Fruit fly (Drosophila melanogaster) whole organism, embryonic: ENCODE results near the gene CG42488.

ENCODE experiments used
- Abd-B ChIP-seq: fragments of 200-800 bp; sonication (Bioruptor generic); optimal IDR thresholded peaks from 2 replicates; lab custom pipeline; 2018; ENCODE audit warnings: missing biosample characterization, mild to moderate bottlenecking, missing genetic modification characterization, moderate library complexity
- Aef1 ChIP-seq: fragments of 200-800 bp; sonication (Bioruptor generic); IDR thresholded peaks from 3 replicates; pipeline ENCODE4 v1.3.6; 2022; ENCODE audit warnings: missing biosample characterization, missing genetic modification characterization
- Atf-2 ChIP-seq: fragments of 200-800 bp; sonication (Bioruptor generic); optimal IDR thresholded peaks from 2 replicates; lab custom pipeline; 2016; ENCODE audit warnings: missing biosample characterization, missing genetic modification characterization
- Bdp1 ChIP-seq: fragments of 200-800 bp; sonication (Bioruptor generic); optimal IDR thresholded peaks from 3 replicates; lab custom pipeline; 2016; ENCODE audit warnings: missing biosample characterization, missing genetic modification characterization
- CG10431 ChIP-seq: fragments of 200-800 bp; sonication (Bioruptor generic); optimal IDR thresholded peaks from 3 replicates; lab custom pipeline; 2018; ENCODE audit warnings: missing biosample characterization, mild to moderate bottlenecking, missing genetic modification characterization
- CG10543 ChIP-seq: fragments of 200-800 bp; sonication (Bioruptor generic); optimal IDR thresholded peaks from 3 replicates; lab custom pipeline; 2017; ENCODE audit warnings: missing biosample characterization, mild to moderate bottlenecking, missing genetic modification characterization, moderate library complexity
- CG10654 ChIP-seq: fragments of 200-800 bp; sonication (Bioruptor generic); optimal IDR thresholded peaks from 2 replicates; lab custom pipeline; 2016; ENCODE audit warnings: missing biosample characterization, missing genetic modification characterization
- CG11456 ChIP-seq: fragments of 200-800 bp; sonication (Bioruptor generic); IDR thresholded peaks from 3 replicates; pipeline ENCODE4 v1.3.6; 2022; ENCODE audit warnings: missing biosample characterization, missing genetic modification characterization
- CG11695 ChIP-seq: fragments of 200-800 bp; sonication (Bioruptor generic); IDR thresholded peaks from 3 replicates; pipeline ENCODE4 v1.3.6; 2022; ENCODE audit warnings: missing biosample characterization, missing genetic modification characterization
- CG14667 ChIP-seq: fragments of 200-800 bp; sonication (Bioruptor generic); IDR thresholded peaks from 2 replicates; pipeline ENCODE4 v1.3.6; 2022; ENCODE audit warnings: missing biosample characterization, missing genetic modification characterization
- CG17802 ChIP-seq: fragments of 200-800 bp; sonication (Bioruptor generic); optimal IDR thresholded peaks from 2 replicates; lab custom pipeline; 2018; ENCODE audit warnings: missing biosample characterization, mild to moderate bottlenecking, missing genetic modification characterization, moderate library complexity
- CG18262 ChIP-seq: fragments of 200-800 bp; optimal IDR thresholded peaks from 3 replicates; lab custom pipeline; 2019; ENCODE audit warnings: missing biosample characterization, mild to moderate bottlenecking, missing genetic modification characterization, moderate library complexity
- CG2129 ChIP-seq: fragments of 200-800 bp; sonication (Bioruptor generic); IDR thresholded peaks from 2 replicates; pipeline ENCODE4 v1.3.6; 2022; ENCODE audit warnings: missing biosample characterization, missing genetic modification characterization; ENCODE audit not compliant: partially characterized antibody
- CG31441 ChIP-seq: fragments of 200-800 bp; sonication (Bioruptor generic); IDR thresholded peaks from 2 replicates; pipeline ENCODE4 v1.3.6; 2022; ENCODE audit warnings: missing biosample characterization, missing genetic modification characterization
- CG32767 ChIP-seq: fragments of 200-800 bp; sonication (Bioruptor generic); IDR thresholded peaks from 2 replicates; pipeline ENCODE4 v1.3.6; 2022; ENCODE audit warnings: missing biosample characterization, missing genetic modification characterization
- CG43689 ChIP-seq: fragments of 200-800 bp; sonication (Bioruptor generic); IDR thresholded peaks from 2 replicates; pipeline ENCODE4 v1.3.6; 2022; ENCODE audit warnings: missing biosample characterization, missing genetic modification characterization
- CG4424 ChIP-seq: fragments of 200-800 bp; sonication (Bioruptor generic); optimal IDR thresholded peaks from 3 replicates; lab custom pipeline; 2016; ENCODE audit warnings: missing biosample characterization, missing genetic modification characterization
- CG5180 ChIP-seq: fragments of 200-800 bp; sonication (Bioruptor generic); optimal IDR thresholded peaks from 3 replicates; lab custom pipeline; 2017; ENCODE audit warnings: missing biosample characterization, missing genetic modification characterization, mild to moderate bottlenecking, moderate library complexity, missing genetic modification reagents
- CG6689 ChIP-seq: fragments of 200-800 bp; sonication (Bioruptor generic); IDR thresholded peaks from 2 replicates; pipeline ENCODE4 v1.3.6; 2022; ENCODE audit warnings: missing biosample characterization, missing genetic modification characterization
- CG8478 ChIP-seq: fragments of >200 bp; optimal IDR thresholded peaks from 2 replicates; lab custom pipeline; 2018
- Elba2 ChIP-seq: fragments of 200-800 bp; sonication (Bioruptor generic); optimal IDR thresholded peaks from 3 replicates; lab custom pipeline; 2016; ENCODE audit warnings: missing biosample characterization, missing genetic modification characterization
- H2.0 ChIP-seq: fragments of 200-800 bp; sonication (Bioruptor generic); IDR thresholded peaks from 2 replicates; pipeline ENCODE4 v1.3.6; 2022; ENCODE audit warnings: missing biosample characterization, missing genetic modification characterization
- Hr39 ChIP-seq: fragments of >200 bp; optimal IDR thresholded peaks from 2 replicates; lab custom pipeline; 2017
- Hr51 ChIP-seq, 2 experiments: fragments of 200-800 bp; sonication (Bioruptor generic); optimal IDR thresholded peaks; 2 replicates in 1 of 2; 3 replicates in 1 of 2; lab custom pipeline; 2016 to 2018; ENCODE audit warnings: missing biosample characterization in 2 of 2, missing genetic modification characterization in 2 of 2, mild to moderate bottlenecking in 1 of 2, moderate library complexity in 1 of 2
- Hr78 ChIP-seq, 2 experiments: fragments of 200-800 bp in 1 of 2; fragments of >200 bp in 1 of 2; sonication (Bioruptor generic) in 1 of 2; optimal IDR thresholded peaks; 2 replicates each; lab custom pipeline; 2017 to 2019; ENCODE audit warnings: missing biosample characterization in 2 of 2, missing genetic modification characterization in 2 of 2, mild to moderate bottlenecking in 1 of 2, moderate library complexity in 1 of 2
- MBD-R2 ChIP-seq: fragments of 200-800 bp; sonication (Bioruptor generic); IDR thresholded peaks from 2 replicates; pipeline ENCODE4 v1.3.6; 2022; ENCODE audit warnings: missing biosample characterization, missing genetic modification characterization
- MESR4 ChIP-seq: fragments of 200-800 bp; sonication (Bioruptor generic); optimal IDR thresholded peaks from 2 replicates; lab custom pipeline; 2018; ENCODE audit warnings: missing biosample characterization, mild to moderate bottlenecking, missing genetic modification characterization, moderate library complexity
- Myb ChIP-seq: fragments of 200-800 bp; sonication (Bioruptor generic); optimal IDR thresholded peaks from 2 replicates; lab custom pipeline; 2016; ENCODE audit warnings: missing biosample characterization, missing genetic modification characterization
- PHDP ChIP-seq: fragments of 200-800 bp; sonication (Bioruptor generic); optimal IDR thresholded peaks from 3 replicates; lab custom pipeline; 2018; ENCODE audit warnings: missing biosample characterization, mild to moderate bottlenecking, missing genetic modification characterization, moderate library complexity
- Trl ChIP-seq, 3 experiments: fragments of >200 bp in 2 of 3; fragments of 200-800 bp in 1 of 3; sonication (Bioruptor generic) in 1 of 3; optimal IDR thresholded peaks; 2 replicates in 1 of 3; 3 replicates in 2 of 3; lab custom pipeline; 2016 to 2017; ENCODE audit warnings: missing biosample characterization in 1 of 3, missing genetic modification characterization in 1 of 3
- Usf ChIP-seq: fragments of 200-800 bp; sonication (Bioruptor generic); optimal IDR thresholded peaks from 2 replicates; lab custom pipeline; 2017; ENCODE audit warnings: missing genotype, missing biosample characterization, missing genetic modification characterization
- Vsx1 ChIP-seq: fragments of 200-800 bp; sonication (Bioruptor generic); optimal IDR thresholded peaks from 2 replicates; lab custom pipeline; 2017; ENCODE audit warnings: missing biosample characterization, mild to moderate bottlenecking, missing genetic modification characterization, missing genetic modification reagents
- Xrp1 ChIP-seq: fragments of 200-800 bp; sonication (Bioruptor generic); IDR thresholded peaks from 2 replicates; pipeline ENCODE4 v1.3.6; 2022; ENCODE audit warnings: missing biosample characterization, missing genetic modification characterization
- YL-1 ChIP-seq: fragments of 200-800 bp; sonication (Bioruptor generic); optimal IDR thresholded peaks from 3 replicates; lab custom pipeline; 2017; ENCODE audit warnings: missing biosample characterization, mild to moderate bottlenecking, missing genetic modification characterization
- caup ChIP-seq: fragments of 200-800 bp; sonication (Bioruptor generic); optimal IDR thresholded peaks from 3 replicates; lab custom pipeline; 2017; ENCODE audit warnings: missing biosample characterization, mild to moderate bottlenecking, missing genetic modification characterization, moderate library complexity; ENCODE audit not compliant: severe bottlenecking
- chif ChIP-seq, 2 experiments: fragments of 200-800 bp; sonication (Bioruptor generic); optimal IDR thresholded peaks; 3 replicates each; lab custom pipeline; 2016; ENCODE audit warnings: missing biosample characterization in 2 of 2, missing genetic modification characterization in 2 of 2
- dmrt11E ChIP-seq: fragments of 200-800 bp; sonication (Bioruptor generic); optimal IDR thresholded peaks from 3 replicates; lab custom pipeline; 2018; ENCODE audit warnings: missing biosample characterization, mild to moderate bottlenecking, missing genetic modification characterization, moderate library complexity
- ftz-f1 ChIP-seq: fragments of 200-800 bp; sonication (Bioruptor generic); optimal IDR thresholded peaks from 2 replicates; lab custom pipeline; 2016; ENCODE audit warnings: missing biosample characterization, missing genetic modification characterization
- h ChIP-seq: fragments of >200 bp; optimal IDR thresholded peaks from 2 replicates; lab custom pipeline; 2017
- jigr1 ChIP-seq: fragments of 200-800 bp; sonication (Bioruptor generic); IDR thresholded peaks from 3 replicates; pipeline ENCODE4 v1.3.6; 2022; ENCODE audit warnings: missing biosample characterization, missing genetic modification characterization
- luna ChIP-seq: fragments of 200-800 bp; sonication (Bioruptor generic); optimal IDR thresholded peaks from 2 replicates; lab custom pipeline; 2016; ENCODE audit warnings: missing biosample characterization, missing genetic modification characterization
- maf-S ChIP-seq: fragments of 200-800 bp; sonication (Bioruptor generic); optimal IDR thresholded peaks from 2 replicates; lab custom pipeline; 2016; ENCODE audit warnings: missing biosample characterization, missing genetic modification characterization
- nerfin-1 ChIP-seq: fragments of 200-800 bp; sonication (Bioruptor generic); optimal IDR thresholded peaks from 3 replicates; lab custom pipeline; 2019; ENCODE audit warnings: missing biosample characterization, mild to moderate bottlenecking, missing genetic modification characterization, moderate library complexity
- onecut ChIP-seq: fragments of 200-800 bp; sonication (Bioruptor generic); IDR thresholded peaks from 2 replicates; pipeline ENCODE4 v1.3.6; 2022; ENCODE audit warnings: missing biosample characterization, missing genetic modification characterization
- phol ChIP-seq: fragments of 200-800 bp; sonication (Bioruptor generic); optimal IDR thresholded peaks from 3 replicates; lab custom pipeline; 2018; ENCODE audit warnings: missing biosample characterization, mild to moderate bottlenecking, missing genetic modification characterization, moderate library complexity
- pros ChIP-seq: fragments of 200-800 bp; sonication (Bioruptor generic); optimal IDR thresholded peaks from 3 replicates; lab custom pipeline; 2019; ENCODE audit warnings: missing biosample characterization, mild to moderate bottlenecking, missing genetic modification characterization, moderate library complexity
- seq ChIP-seq: fragments of 200-800 bp; sonication (Bioruptor generic); IDR thresholded peaks from 2 replicates; pipeline ENCODE4 v1.3.6; 2022; ENCODE audit warnings: missing biosample characterization, missing genetic modification characterization
- ssp ChIP-seq: fragments of 200-800 bp; sonication (Bioruptor generic); IDR thresholded peaks from 2 replicates; pipeline ENCODE4 v1.3.6; 2022; ENCODE audit warnings: missing biosample characterization, missing genetic modification characterization
- zen2 ChIP-seq: fragments of 200-800 bp; sonication (Bioruptor generic); IDR thresholded peaks from 3 replicates; pipeline ENCODE4 v1.3.6; 2022; ENCODE audit warnings: missing biosample characterization, missing genetic modification characterization; ENCODE audit not compliant: partially characterized antibody

The CG42488 gene

DNA sequence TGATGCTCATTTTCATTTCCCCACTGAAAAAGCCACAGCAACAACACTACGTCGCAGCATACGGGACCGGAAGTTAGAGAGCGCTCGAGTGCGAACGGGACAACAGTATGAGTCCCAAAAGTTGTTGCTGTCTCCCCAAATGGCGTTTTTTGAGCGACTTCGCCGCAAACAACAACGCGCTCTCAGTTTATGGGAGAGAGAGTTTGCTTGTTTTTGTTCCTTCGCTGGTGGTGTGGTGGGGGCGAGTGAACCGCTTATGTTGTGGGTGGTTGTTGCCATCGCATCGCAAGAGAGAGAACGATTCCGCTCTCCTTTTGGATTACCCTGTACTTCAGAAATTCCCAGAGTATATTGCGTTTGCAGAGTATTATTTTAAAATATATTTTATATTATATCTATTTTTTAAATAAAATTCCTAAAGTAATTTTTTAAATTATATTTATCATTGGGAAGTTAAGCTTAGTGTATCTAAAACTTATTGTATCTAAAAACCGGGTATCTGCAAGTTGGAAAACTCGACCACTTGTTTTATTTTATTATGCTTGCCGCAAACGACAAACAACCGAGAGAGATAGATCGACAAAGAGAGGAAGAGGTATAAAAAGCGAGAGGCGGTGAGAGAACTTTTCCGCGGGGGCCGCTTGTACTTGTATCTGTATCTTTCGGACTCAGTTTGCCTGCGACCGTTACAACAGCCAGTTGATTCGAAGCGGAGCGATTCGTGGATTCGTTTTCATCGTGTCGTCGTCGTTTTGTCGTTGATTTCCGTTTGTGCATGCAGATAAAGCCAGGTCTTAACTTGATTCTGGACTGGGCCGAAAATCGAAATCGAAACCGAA is 32.8 kb downstream of the CG42488 start, which contains the start of gene msi (continued):
- peak; percentile 33 for TF ChIP-seq luna (GFP tag; lab: Kevin White, UChicago)
- peak; percentile 91 for TF ChIP-seq CG10431 (GFP tag; lab: Kevin White, UChicago)
- TF ChIP-seq onecut = peak; percentile 93
- peak; percentile 86 to 100 for TF ChIP-seq Hr51 (GFP tag; optimal IDR thresholded peaks at IDR 0.05; lab: Kevin White, UChicago)
- peak; percentile 89 for TF ChIP-seq CG17802
- TF ChIP-seq CG6689 (GFP tag; lab: Robert Waterston, UW) = peak; percentile 99
- peak; percentile 97 for TF ChIP-seq CG10543 (GFP tag; lab: Kevin White, UChicago)
- TF ChIP-seq nerfin-1 (tag; lab: Kevin White, UChicago) = peak; percentile 98
- peak; percentile 95 for TF ChIP-seq YL-1 (GFP tag; lab: Kevin White, UChicago)
- TF ChIP-seq Bdp1 (GFP tag; lab: Kevin White, UChicago) = peak; percentile 57
- peak; percentile 59 for TF ChIP-seq Elba2
- peak; percentile 89 for TF ChIP-seq CG5180
- peak; percentile 98 for TF ChIP-seq H2.0
- TF ChIP-seq h (lab: Kevin White, UChicago) = no peak
- TF ChIP-seq Hr78 (GFP tag; optimal IDR thresholded peaks at IDR 0.05; lab: Kevin White, UChicago) = peak in 1 of 2 experiments; percentile 98
- peak; percentile 98 for TF ChIP-seq Aef1 (GFP tag; lab: Robert Waterston, UW)
- TF ChIP-seq CG2129 (GFP tag; lab: Robert Waterston, UW) = no peak
- no peak for TF ChIP-seq CG8478
- TF ChIP-seq PHDP = peak; percentile 100
- TF ChIP-seq caup (GFP tag; lab: Kevin White, UChicago) = peak; percentile 98
- peak; percentile 98 for TF ChIP-seq jigr1 (GFP tag; lab: Robert Waterston, UW)
- TF ChIP-seq CG10654 = peak; percentile 97
- TF ChIP-seq Hr39 = no peak
- peak; percentile 95 for TF ChIP-seq Vsx1 (GFP tag; lab: Kevin White, UChicago)
- peak; percentile 97 for TF ChIP-seq Usf (GFP tag; lab: Kevin White, UChicago)
- peak; percentile 98 for TF ChIP-seq CG11456 (GFP tag; lab: Robert Waterston, UW)
- peak; percentile 98 for TF ChIP-seq CG43689 (GFP tag; lab: Robert Waterston, UW)
- peak; percentile 96 for TF ChIP-seq ssp (GFP tag; lab: Robert Waterston, UW)
- peak; percentile 100 for TF ChIP-seq Xrp1 (GFP tag; lab: Robert Waterston, UW)
- TF ChIP-seq zen2 (GFP tag; lab: Robert Waterston, UW) = peak; percentile 52; the same call in 2 of the 3 replicates
- peak; percentile 100 for TF ChIP-seq CG18262 (tag; lab: Kevin White, UChicago)
- peak; percentile 99 for TF ChIP-seq CG14667 (GFP tag; lab: Robert Waterston, UW)
- peak; percentile 98 for TF ChIP-seq MBD-R2 (GFP tag; lab: Robert Waterston, UW)
- peak; percentile 26 for TF ChIP-seq MESR4 (GFP tag; lab: Kevin White, UChicago)
- peak; percentile 100 for TF ChIP-seq CG31441 (GFP tag; lab: Robert Waterston, UW)
- TF ChIP-seq pros (GFP tag; lab: Kevin White, UChicago) = peak; percentile 76
- TF ChIP-seq Atf-2 = peak; percentile 68
- TF ChIP-seq Trl (optimal IDR thresholded peaks at IDR 0.05; lab: Kevin White, UChicago) = peak; percentile 91 to 97
- TF ChIP-seq Trl (GFP tag; optimal IDR thresholded peaks at IDR 0.05; lab: Kevin White, UChicago) = peak; percentile 54
- TF ChIP-seq phol = peak; percentile 99
- peak; percentile 15 to 84 for TF ChIP-seq chif (GFP tag; optimal IDR thresholded peaks at IDR 0.05; lab: Kevin White, UChicago)
- peak; percentile 99 for TF ChIP-seq seq (GFP tag; lab: Robert Waterston, UW)
- TF ChIP-seq ftz-f1 (GFP tag; lab: Kevin White, UChicago) = peak; percentile 53
- peak; percentile 100 for TF ChIP-seq Abd-B (GFP tag; lab: Kevin White, UChicago)
- peak; percentile 99 for TF ChIP-seq dmrt11E (tag; lab: Kevin White, UChicago)
- TF ChIP-seq CG32767 = peak; percentile 99
- TF ChIP-seq CG4424 (GFP tag; lab: Kevin White, UChicago) = peak; percentile 97
- TF ChIP-seq CG11695 (GFP tag; lab: Robert Waterston, UW) = peak; percentile 99
- peak; percentile 59 for TF ChIP-seq maf-S (GFP tag; lab: Kevin White, UChicago)
- peak; percentile 63 for TF ChIP-seq Myb
